Fruit fly (Drosophila melanogaster) whole organism, embryonic: ENCODE data around the gene Sem1.
A peak's percentile ranks its signal among the peaks of the same experiment; 100 is the strongest.

Experiments
- Aef1 ChIP-seq: fragments of 200-800 bp; sonication (Bioruptor generic); IDR thresholded peaks from 3 replicates; pipeline ENCODE4 v1.3.6; 2022; ENCODE audit warnings: missing biosample characterization, missing genetic modification characterization
- Atf-2 ChIP-seq: fragments of 200-800 bp; sonication (Bioruptor generic); optimal IDR thresholded peaks from 2 replicates; lab custom pipeline; 2016; ENCODE audit warnings: missing biosample characterization, missing genetic modification characterization
- Atf6 ChIP-seq: fragments of 200-800 bp; sonication (Bioruptor generic); IDR thresholded peaks from 2 replicates; pipeline ENCODE4 v1.3.6; 2022; ENCODE audit warnings: missing biosample characterization, missing genetic modification characterization
- B-H1 ChIP-seq: fragments of 200-800 bp; sonication (Bioruptor generic); IDR thresholded peaks from 3 replicates; pipeline ENCODE4 v1.3.6; 2022; ENCODE audit warnings: missing biosample characterization, missing genetic modification characterization
- CG1024 ChIP-seq: fragments of 200-800 bp; sonication (Bioruptor generic); IDR thresholded peaks from 2 replicates; pipeline ENCODE4 v1.3.6; 2022; ENCODE audit warnings: missing biosample characterization, missing genetic modification characterization
- CG10565 ChIP-seq: fragments of 200-800 bp; sonication (Bioruptor generic); optimal IDR thresholded peaks from 3 replicates; lab custom pipeline; 2016; ENCODE audit warnings: missing biosample characterization, mild to moderate bottlenecking, missing genetic modification characterization
- CG12155 ChIP-seq: fragments of 200-800 bp; sonication (Bioruptor generic); optimal IDR thresholded peaks from 3 replicates; lab custom pipeline; 2016; ENCODE audit warnings: missing biosample characterization, missing genetic modification characterization
- CG13287 ChIP-seq: fragments of 200-800 bp; sonication (Bioruptor generic); IDR thresholded peaks from 2 replicates; pipeline ENCODE4 v1.3.6; 2022; ENCODE audit warnings: missing biosample characterization, missing genetic modification characterization; ENCODE audit not compliant: partially characterized antibody
- CG13424 ChIP-seq: fragments of 200-800 bp; sonication (Bioruptor generic); optimal IDR thresholded peaks from 2 replicates; lab custom pipeline; 2019; ENCODE audit warnings: missing biosample characterization, mild to moderate bottlenecking, missing genetic modification characterization, moderate library complexity
- CG14965 ChIP-seq: fragments of 200-800 bp; sonication (Bioruptor generic); optimal IDR thresholded peaks from 2 replicates; lab custom pipeline; 2016; ENCODE audit warnings: missing biosample characterization, missing genetic modification characterization, borderline replicate concordance
- CG15479 ChIP-seq: fragments of 200-800 bp; sonication (Bioruptor generic); optimal IDR thresholded peaks from 3 replicates; lab custom pipeline; 2019; ENCODE audit warnings: missing biosample characterization, mild to moderate bottlenecking, missing genetic modification characterization, moderate library complexity
- CG17568 ChIP-seq: fragments of 200-800 bp; sonication (Bioruptor generic); optimal IDR thresholded peaks from 2 replicates; lab custom pipeline; 2018; ENCODE audit warnings: missing biosample characterization, mild to moderate bottlenecking, missing genetic modification characterization, moderate library complexity
- CG18619 ChIP-seq: fragments of 200-800 bp; sonication (Bioruptor generic); optimal IDR thresholded peaks from 3 replicates; lab custom pipeline; 2017; ENCODE audit warnings: missing biosample characterization, mild to moderate bottlenecking, missing genetic modification characterization
- CG2678 ChIP-seq: fragments of 200-800 bp; sonication (Bioruptor generic); optimal IDR thresholded peaks from 3 replicates; lab custom pipeline; 2019; ENCODE audit warnings: missing biosample characterization, mild to moderate bottlenecking, missing genetic modification characterization, moderate library complexity
- CG32767 ChIP-seq: fragments of 200-800 bp; sonication (Bioruptor generic); IDR thresholded peaks from 2 replicates; pipeline ENCODE4 v1.3.6; 2022; ENCODE audit warnings: missing biosample characterization, missing genetic modification characterization
- CG8089 ChIP-seq: fragments of 200-800 bp; sonication (Bioruptor generic); optimal IDR thresholded peaks from 3 replicates; lab custom pipeline; 2016; ENCODE audit warnings: missing biosample characterization, missing genetic modification characterization
- CG8290 ChIP-seq, 3 experiments: fragments of 200-800 bp; sonication (Bioruptor generic); optimal IDR thresholded peaks; 2 replicates each; lab custom pipeline; 2016 to 2019; ENCODE audit warnings: missing biosample characterization in 3 of 3, missing genetic modification characterization in 3 of 3, mild to moderate bottlenecking in 2 of 3, moderate library complexity in 1 of 3
- CG8478 ChIP-seq: fragments of >200 bp; optimal IDR thresholded peaks from 2 replicates; lab custom pipeline; 2018
- CTCF ChIP-seq: fragments of 200-800 bp; sonication (Bioruptor generic); optimal IDR thresholded peaks from 2 replicates; lab custom pipeline; 2017; ENCODE audit warnings: missing biosample characterization, mild to moderate bottlenecking, missing genetic modification characterization, moderate library complexity
- Chrac-16 ChIP-seq: fragments of 200-800 bp; sonication (Bioruptor generic); optimal IDR thresholded peaks from 3 replicates; lab custom pipeline; 2016; ENCODE audit warnings: missing biosample characterization, missing genetic modification characterization
- CkIIα-i1 ChIP-seq: fragments of 200-800 bp; sonication (Bioruptor generic); IDR thresholded peaks from 2 replicates; pipeline ENCODE4 v1.3.6; 2022; ENCODE audit warnings: missing biosample characterization, missing genetic modification characterization
- CrebB ChIP-seq: fragments of 200-800 bp; sonication (Bioruptor generic); optimal IDR thresholded peaks from 3 replicates; lab custom pipeline; 2018; ENCODE audit warnings: missing biosample characterization, mild to moderate bottlenecking, missing genetic modification characterization
- D19A ChIP-seq: fragments of 200-800 bp; optimal IDR thresholded peaks from 3 replicates; lab custom pipeline; 2019; ENCODE audit warnings: missing biosample characterization, mild to moderate bottlenecking, missing genetic modification characterization, moderate library complexity
- H15 ChIP-seq: fragments of 200-800 bp; sonication (Bioruptor generic); IDR thresholded peaks from 3 replicates; pipeline ENCODE4 v1.3.6; 2022; ENCODE audit warnings: missing biosample characterization, missing genetic modification characterization
- HmgD ChIP-seq: fragments of 200-800 bp; sonication (Bioruptor generic); optimal IDR thresholded peaks from 3 replicates; lab custom pipeline; 2016; ENCODE audit warnings: missing biosample characterization, missing genetic modification characterization
- Hmr ChIP-seq: fragments of 200-800 bp; sonication (Bioruptor generic); optimal IDR thresholded peaks from 3 replicates; lab custom pipeline; 2017; ENCODE audit warnings: mild to moderate bottlenecking, missing biosample characterization, missing genetic modification reagents, missing genetic modification characterization
- Hsf ChIP-seq: fragments of 200-800 bp; sonication (Bioruptor generic); optimal IDR thresholded peaks from 3 replicates; lab custom pipeline; 2016; ENCODE audit warnings: missing biosample characterization, missing genetic modification characterization
- Jarid2 ChIP-seq: fragments of 200-800 bp; sonication (Bioruptor generic); optimal IDR thresholded peaks from 3 replicates; lab custom pipeline; 2017; ENCODE audit warnings: mild to moderate bottlenecking, missing biosample characterization, missing genetic modification reagents, missing genetic modification characterization
- Ptx1 ChIP-seq: fragments of 200-800 bp; sonication (Bioruptor generic); IDR thresholded peaks from 2 replicates; pipeline ENCODE4 v1.3.6; 2022; ENCODE audit warnings: missing biosample characterization, missing genetic modification characterization
- Vsx1 ChIP-seq: fragments of 200-800 bp; sonication (Bioruptor generic); optimal IDR thresholded peaks from 2 replicates; lab custom pipeline; 2017; ENCODE audit warnings: missing biosample characterization, mild to moderate bottlenecking, missing genetic modification characterization, missing genetic modification reagents
- ara ChIP-seq: fragments of 200-800 bp; sonication (Bioruptor generic); IDR thresholded peaks from 2 replicates; pipeline ENCODE4 v1.3.6; 2022; ENCODE audit warnings: missing biosample characterization, missing genetic modification characterization
- bcd ChIP-seq: fragments of 200-800 bp; sonication (Bioruptor generic); optimal IDR thresholded peaks from 2 replicates; lab custom pipeline; 2017; ENCODE audit warnings: missing biosample characterization, mild to moderate bottlenecking, missing genetic modification characterization
- ci ChIP-seq: fragments of 200-800 bp; sonication (Bioruptor generic); IDR thresholded peaks from 3 replicates; pipeline ENCODE4 v1.3.6; 2022; ENCODE audit warnings: missing biosample characterization, missing genetic modification characterization
- esg ChIP-seq: fragments of 200-800 bp; sonication (Bioruptor generic); conservative IDR thresholded peaks from 2 replicates; pipeline ENCODE4 v1.3.6; 2022; ENCODE audit warnings: missing biosample characterization, missing genetic modification characterization
- exex ChIP-seq: fragments of 200-800 bp; sonication (Bioruptor generic); optimal IDR thresholded peaks from 4 replicates; lab custom pipeline; 2018; ENCODE audit warnings: missing biosample characterization, mild to moderate bottlenecking, missing genetic modification characterization, moderate library complexity
- gce ChIP-seq: fragments of 200-800 bp; sonication (Bioruptor generic); IDR thresholded peaks from 3 replicates; pipeline ENCODE4 v1.3.6; 2022; ENCODE audit warnings: missing biosample characterization, missing genetic modification characterization
- gro ChIP-seq: fragments of 200-800 bp; sonication (Bioruptor generic); optimal IDR thresholded peaks from 2 replicates; lab custom pipeline; 2016; ENCODE audit warnings: missing biosample characterization, missing genetic modification characterization
- gt ChIP-seq: fragments of 200-800 bp; sonication (Bioruptor generic); IDR thresholded peaks from 2 replicates; pipeline ENCODE4 v1.3.6; 2022; ENCODE audit warnings: missing biosample characterization, missing genetic modification characterization
- her ChIP-seq: fragments of 200-800 bp; sonication (Bioruptor generic); optimal IDR thresholded peaks from 2 replicates; lab custom pipeline; 2016; ENCODE audit warnings: missing biosample characterization, missing genetic modification characterization
- kah ChIP-seq: fragments of 200-800 bp; sonication (Bioruptor generic); optimal IDR thresholded peaks from 2 replicates; lab custom pipeline; 2018; ENCODE audit warnings: missing biosample characterization, mild to moderate bottlenecking, missing genetic modification characterization
- ken ChIP-seq: fragments of 200-800 bp; sonication (Bioruptor generic); IDR thresholded peaks from 3 replicates; pipeline ENCODE4 v1.3.6; 2022; ENCODE audit warnings: missing biosample characterization, missing genetic modification characterization
- luna ChIP-seq: fragments of 200-800 bp; sonication (Bioruptor generic); optimal IDR thresholded peaks from 2 replicates; lab custom pipeline; 2016; ENCODE audit warnings: missing biosample characterization, missing genetic modification characterization
- oc ChIP-seq: fragments of 200-800 bp; sonication (Bioruptor generic); optimal IDR thresholded peaks from 2 replicates; lab custom pipeline; 2018; ENCODE audit warnings: missing biosample characterization, mild to moderate bottlenecking, missing genetic modification characterization, moderate library complexity
- odd ChIP-seq: fragments of 200-800 bp; sonication (Bioruptor generic); optimal IDR thresholded peaks from 2 replicates; lab custom pipeline; 2017; ENCODE audit warnings: missing biosample characterization, mild to moderate bottlenecking, missing genetic modification characterization
- psq ChIP-seq: fragments of 200-800 bp; sonication (Bioruptor generic); optimal IDR thresholded peaks from 2 replicates; lab custom pipeline; 2017; ENCODE audit warnings: missing biosample characterization, missing genetic modification characterization
- rib ChIP-seq: fragments of 200-800 bp; sonication (Bioruptor generic); IDR thresholded peaks from 2 replicates; pipeline ENCODE4 v1.3.6; 2022; ENCODE audit warnings: missing biosample characterization, missing genetic modification characterization
- salm ChIP-seq: fragments of 200-800 bp; sonication (Bioruptor generic); optimal IDR thresholded peaks from 2 replicates; lab custom pipeline; 2018; ENCODE audit warnings: missing biosample characterization, mild to moderate bottlenecking, missing genetic modification characterization
- sens-2 ChIP-seq: fragments of 200-800 bp; sonication (Bioruptor generic); IDR thresholded peaks from 2 replicates; pipeline ENCODE4 v1.3.6; 2022; ENCODE audit warnings: missing biosample characterization, missing genetic modification characterization
- sima ChIP-seq: fragments of 200-800 bp; sonication (Bioruptor generic); optimal IDR thresholded peaks from 2 replicates; lab custom pipeline; 2016; ENCODE audit warnings: missing biosample characterization, missing genetic modification characterization
- sna ChIP-seq: fragments of 200-800 bp; sonication (Bioruptor generic); IDR thresholded peaks from 2 replicates; pipeline ENCODE4 v1.3.6; 2022; ENCODE audit warnings: missing biosample characterization, missing genetic modification characterization; ENCODE audit not compliant: partially characterized antibody
- tx ChIP-seq: fragments of 200-800 bp; sonication (Bioruptor generic); optimal IDR thresholded peaks from 2 replicates; lab custom pipeline; 2016; ENCODE audit warnings: missing biosample characterization, missing genetic modification characterization
- yki ChIP-seq: fragments of >200 bp; optimal IDR thresholded peaks from 3 replicates; lab custom pipeline; 2018

Gene Sem1

dm6 chr2L:7032517-7032951 lies 31.3 kb upstream of the Sem1 start, which contains the start of the genes Rab30 and Caper (continued):
- TF ChIP-seq Ptx1 (GFP tag; lab: Robert Waterston, UW) (no peak; the same call in 1 of the 2 replicates), Hmr (GFP tag; lab: Kevin White, UChicago) (no peak), CrebB (peak; percentile 13), her (GFP tag; lab: Kevin White, UChicago) (peak; percentile 68), oc (tag; lab: Kevin White, UChicago) (no peak), psq (GFP tag; lab: Kevin White, UChicago) (no peak), gce (GFP tag; lab: Robert Waterston, UW) (no peak), CG8290 (GFP tag; optimal IDR thresholded peaks at IDR 0.05; lab: Kevin White, UChicago) (peak; percentile 61), CG8290 (tag; optimal IDR thresholded peaks at IDR 0.05; lab: Kevin White, UChicago) (peak in 1 of 2 experiments; percentile 87), CG15479 (GFP tag; lab: Kevin White, UChicago) (no peak), CG8478 (lab: Kevin White, UChicago) (no peak), CTCF (GFP tag; lab: Kevin White, UChicago) (peak; percentile 42), Atf-2 (GFP tag; lab: Kevin White, UChicago) (no peak), ci (GFP tag; lab: Robert Waterston, UW) (peak; percentile 79; the same call in 2 of the 3 replicates), tx (peak; percentile 49), ken (GFP tag; lab: Robert Waterston, UW) (peak; percentile 52; the same call in 1 of the 3 replicates), CG2678 (tag; lab: Kevin White, UChicago) (no peak), gt (GFP tag; lab: Robert Waterston, UW) (no peak), Atf6 (GFP tag; lab: Robert Waterston, UW) (0 out of 2 replicates have a peak, but pooled peaks have one; percentile 18), CG32767 (GFP tag; lab: Robert Waterston, UW) (no peak), gro (GFP tag; lab: Kevin White, UChicago) (peak; percentile 80), Hsf (peak; percentile 60), sna (GFP tag; lab: Robert Waterston, UW) (peak; percentile 95), salm (peak; percentile 19), bcd (GFP tag; lab: Kevin White, UChicago) (no peak), CG14965 (GFP tag; lab: Kevin White, UChicago) (no peak), CG1024 (GFP tag; lab: Robert Waterston, UW) (peak; percentile 24; the same call in 1 of the 2 replicates), Aef1 (peak; percentile 41; the same call in 2 of the 3 replicates), esg (no peak), CG13424 (tag; lab: Kevin White, UChicago) (peak; percentile 53), CG18619 (GFP tag; lab: Kevin White, UChicago) (no peak), D19A (tag; lab: Kevin White, UChicago) (peak; percentile 32), rib (GFP tag; lab: Robert Waterston, UW) (peak; percentile 54; the same call in 1 of the 2 replicates), CG13287 (GFP tag; lab: Robert Waterston, UW) (peak; percentile 99), CG12155 (GFP tag; lab: Kevin White, UChicago) (peak; percentile 56), sens-2 (GFP tag; lab: Robert Waterston, UW) (no peak), CG10565 (no peak), Jarid2 (GFP tag; lab: Kevin White, UChicago) (no peak), ara (GFP tag; lab: Robert Waterston, UW) (no peak), yki (lab: Kevin White, UChicago) (no peak), H15 (no peak), Vsx1 (GFP tag; lab: Kevin White, UChicago) (peak; percentile 8), kah (GFP tag; lab: Kevin White, UChicago) (no peak), B-H1 (GFP tag; lab: Robert Waterston, UW) (no peak), CkIIα-i1 (no peak), CG17568 (GFP tag; lab: Kevin White, UChicago) (peak; percentile 13), sima (no peak), CG8089 (GFP tag; lab: Kevin White, UChicago) (no peak), Chrac-16 (GFP tag; lab: Kevin White, UChicago) (peak; percentile 39), odd (GFP tag; lab: Kevin White, UChicago) (no peak), exex (tag; lab: Kevin White, UChicago) (peak; percentile 23), HmgD (GFP tag; lab: Kevin White, UChicago) (peak; percentile 86), luna (GFP tag; lab: Kevin White, UChicago) (no peak)
